Worm (Caenorhabditis elegans): ENCODE measurements around the gene elb-1.

- TF ChIP-seq snpc-4 (tag; optimal IDR thresholded peaks at IDR 0.05) (no peak), pha-4 (GFP tag; IDR thresholded peaks at IDR 0.05) (no peak), pha-4 (tag; optimal IDR thresholded peaks at IDR 0.05) (no peak), spr-3 (GFP tag; optimal IDR thresholded peaks at IDR 0.05) (no peak), dmd-8 (GFP tag; IDR thresholded peaks at IDR 0.05) (no peak), daf-8 (GFP tag; IDR thresholded peaks at IDR 0.05) (no peak), F10B5.3 (tag; optimal IDR thresholded peaks at IDR 0.05) (no peak), spr-1 (tag; optimal IDR thresholded peaks at IDR 0.05) (no peak), Y48G9A.11 (GFP tag; IDR thresholded peaks at IDR 0.05) (no peak)
Measured at ce11 chrIII:11703776-11704093, 15.5 kb downstream of the elb-1 start, which contains the start of gene col-95.

All from whole organism, L4 larva.